Worm (Caenorhabditis elegans) whole organism, L4 larva: ENCODE results near the gene Y27F2A.11.
"Not testable (repeated sequence)": the region's sequence is repeated elsewhere in the genome, so short reads cannot be mapped to it uniquely, and the experiment has no call there.

ENCODE experiments used
- F49E8.2 ChIP-seq: sonication (generic microtip); optimal IDR thresholded peaks from 2 replicates; lab custom pipeline; 2016; ENCODE audit warnings: missing compliant biosample characterization, mild to moderate bottlenecking, missing genetic modification characterization, borderline replicate concordance
- T26A8.4 ChIP-seq: fragments of 200-800 bp; sonication (Bioruptor generic); IDR thresholded peaks from 2 replicates; pipeline ENCODE4 v1.3.6; 2022; ENCODE audit warnings: missing genetic modification characterization, missing compliant biosample characterization
- Y105C5A.15 ChIP-seq: fragments of 200-800 bp; sonication (Bioruptor generic); IDR thresholded peaks from 2 replicates; pipeline ENCODE4 v1.3.6; 2022; ENCODE audit warnings: missing genetic modification characterization, missing compliant biosample characterization
- Y48G9A.11 ChIP-seq: fragments of 200-800 bp; sonication (Bioruptor generic); IDR thresholded peaks from 2 replicates; pipeline ENCODE4 v1.3.6; 2022; ENCODE audit warnings: missing genetic modification reagents, missing genetic modification characterization, missing compliant biosample characterization
- Y5F2A.4 ChIP-seq: fragments of 200-800 bp; sonication (Bioruptor generic); optimal IDR thresholded peaks from 2 replicates; lab custom pipeline; 2018; ENCODE audit warnings: mild to moderate bottlenecking, missing genetic modification characterization, missing compliant biosample characterization
- Y75B8A.6 ChIP-seq: fragments of 200-800 bp; sonication (Bioruptor generic); IDR thresholded peaks from 2 replicates; pipeline ENCODE4 v1.3.6; 2022; ENCODE audit warnings: missing genetic modification reagents, missing genetic modification characterization, missing compliant biosample characterization
- ZK337.2 ChIP-seq: fragments of 200-800 bp; sonication (Bioruptor generic); IDR thresholded peaks from 2 replicates; pipeline ENCODE4 v1.3.6; 2022; ENCODE audit warnings: missing genetic modification reagents, missing genetic modification characterization, missing compliant biosample characterization
- aha-1 ChIP-seq: fragments of 150-350 bp; peaks from one replicate; lab custom pipeline; 2014; ENCODE audit warnings: missing biosample characterization, missing genetic modification characterization
- arid-1 ChIP-seq: fragments of 200-800 bp; sonication (Bioruptor generic); conservative IDR thresholded peaks from 2 replicates; pipeline ENCODE4 v1.3.6; 2022; ENCODE audit warnings: missing genetic modification reagents, missing genetic modification characterization, missing compliant biosample characterization
- egl-27 ChIP-seq: sonication (generic microtip); optimal IDR thresholded peaks from 3 replicates; lab custom pipeline; 2017; ENCODE audit warnings: missing biosample characterization, missing genetic modification reagents, missing genetic modification characterization
- fos-1 ChIP-seq: fragments of 150-350 bp; optimal IDR thresholded peaks from 2 replicates; lab custom pipeline; 2014; ENCODE audit warnings: missing biosample characterization, missing genetic modification characterization
- hif-1 ChIP-seq, 2 experiments: sonication (generic microtip); optimal IDR thresholded peaks; 2 replicates each; lab custom pipeline; 2016 to 2017; ENCODE audit warnings: missing compliant biosample characterization in 2 of 2, missing genetic modification characterization in 2 of 2, missing genetic modification reagents in 2 of 2, missing genotype in 2 of 2, mild to moderate bottlenecking in 1 of 2
- lin-13 ChIP-seq: fragments of 150-350 bp; optimal IDR thresholded peaks from 2 replicates; lab custom pipeline; 2014; ENCODE audit warnings: missing biosample characterization, missing genetic modification reagents, missing genetic modification characterization
- lin-29 ChIP-seq: fragments of 200-800 bp; sonication (Bioruptor generic); IDR thresholded peaks from 2 replicates; pipeline ENCODE4 v1.3.6; 2022; ENCODE audit warnings: missing genetic modification reagents, missing genetic modification characterization, missing compliant biosample characterization
- lir-3 ChIP-seq: sonication (generic microtip); optimal IDR thresholded peaks from 2 replicates; lab custom pipeline; 2016; ENCODE audit warnings: mild to moderate bottlenecking, missing genetic modification characterization, missing compliant biosample characterization
- mes-2 ChIP-seq: sonication (generic microtip); optimal IDR thresholded peaks from 2 replicates; lab custom pipeline; 2016; ENCODE audit warnings: missing genotype, mild to moderate bottlenecking, missing genetic modification characterization, missing compliant biosample characterization; ENCODE audit not compliant: poor library complexity, severe bottlenecking
- nhr-102 ChIP-seq: sonication (generic microtip); optimal IDR thresholded peaks from 2 replicates; lab custom pipeline; 2016; ENCODE audit warnings: mild to moderate bottlenecking, missing genetic modification characterization, moderate library complexity, missing compliant biosample characterization
- nhr-237 ChIP-seq: sonication (generic microtip); optimal IDR thresholded peaks from 2 replicates; lab custom pipeline; 2017; ENCODE audit warnings: missing biosample characterization, missing genetic modification characterization
- nhr-48 ChIP-seq: sonication (generic microtip); optimal IDR thresholded peaks from 2 replicates; lab custom pipeline; 2016; ENCODE audit warnings: mild to moderate bottlenecking, missing genetic modification characterization, missing compliant biosample characterization
- rbr-2 ChIP-seq: sonication (generic microtip); optimal IDR thresholded peaks from 2 replicates; lab custom pipeline; 2016; ENCODE audit warnings: missing genotype, missing genetic modification characterization, missing compliant biosample characterization
- sdz-12 ChIP-seq: fragments of 200-800 bp; sonication (Bioruptor generic); optimal IDR thresholded peaks from 2 replicates; lab custom pipeline; 2018; ENCODE audit warnings: mild to moderate bottlenecking, missing genetic modification characterization, missing compliant biosample characterization
- snpc-1.2 ChIP-seq: fragments of 200-800 bp; sonication (Bioruptor generic); IDR thresholded peaks from 2 replicates; pipeline ENCODE4 v1.3.6; 2022; ENCODE audit warnings: missing genetic modification reagents, missing genetic modification characterization, missing compliant biosample characterization
- unc-39 ChIP-seq: sonication (generic microtip); optimal IDR thresholded peaks from 2 replicates; lab custom pipeline; 2017; ENCODE audit warnings: missing biosample characterization, missing genetic modification characterization
- unc-62 ChIP-seq, 3 experiments: fragments of 150-350 bp in 1 of 3; sonication (generic microtip); optimal IDR thresholded peaks in 2 of 3; peaks in 1 of 3; 1 replicate in 1 of 3; 2 replicates in 2 of 3; lab custom pipeline; 2014 to 2017; ENCODE audit warnings: missing biosample characterization in 3 of 3, missing genetic modification characterization in 3 of 3, missing genetic modification reagents in 3 of 3, missing genotype in 1 of 3

Gene Y27F2A.11

DNA sequence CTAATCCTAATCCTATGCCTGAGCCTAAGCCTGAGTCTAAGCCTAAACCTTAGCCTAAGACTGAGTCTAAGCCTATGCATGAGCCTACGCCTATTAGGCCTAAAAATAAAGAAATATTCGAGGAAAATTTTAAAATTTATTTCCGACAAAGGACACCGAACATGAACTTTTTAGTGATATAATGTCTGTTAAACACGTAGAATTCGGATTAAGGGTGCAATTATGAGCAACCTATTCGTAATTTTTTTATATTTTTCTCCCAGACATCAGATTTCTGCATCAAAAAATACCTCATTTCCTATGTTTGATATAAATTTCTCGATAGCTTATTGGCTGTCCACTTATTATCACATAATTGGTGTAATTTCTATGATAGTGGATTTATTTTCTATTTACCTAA, at the start of gene Y27F2A.11:
TSS of gene Y27F2A.11 (plus strand) at position 301 of the 400 bp plus-strand sequence.
- TF ChIP-seq F49E8.2 (tag; lab: Kevin White, UChicago); nhr-237; nhr-102 (tag; lab: Kevin White, UChicago): not testable (repeated sequence)

DNA sequence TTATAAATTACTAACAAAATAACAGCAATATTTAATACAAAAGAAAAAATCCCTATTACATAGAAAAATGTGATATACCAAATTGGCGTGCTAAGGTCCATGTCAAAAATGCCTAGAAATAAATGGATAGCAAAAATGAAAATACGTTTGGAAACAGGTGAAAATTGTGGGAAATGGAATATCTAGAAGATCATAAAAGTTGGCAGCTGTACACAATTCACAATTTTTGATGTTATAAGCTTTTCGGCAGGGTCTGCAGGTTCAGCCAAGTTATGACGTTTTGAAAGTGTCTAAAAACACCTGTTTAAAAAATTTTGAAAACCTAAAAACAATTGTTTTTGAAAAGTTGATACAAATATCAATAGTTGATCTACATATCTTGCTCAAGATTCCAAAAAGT, 46.3 kb upstream of the Y27F2A.11 start, which contains the start of gene sri-42:
TSS of gene sri-42 (minus strand) at position 101 of the 400 bp plus-strand sequence.
- TF ChIP-seq ZK337.2 (GFP tag; lab: Robert Waterston, UW); Y105C5A.15 (GFP tag; lab: Robert Waterston, UW); Y5F2A.4 (GFP tag; lab: Kevin White, UChicago): not testable (repeated sequence)

DNA sequence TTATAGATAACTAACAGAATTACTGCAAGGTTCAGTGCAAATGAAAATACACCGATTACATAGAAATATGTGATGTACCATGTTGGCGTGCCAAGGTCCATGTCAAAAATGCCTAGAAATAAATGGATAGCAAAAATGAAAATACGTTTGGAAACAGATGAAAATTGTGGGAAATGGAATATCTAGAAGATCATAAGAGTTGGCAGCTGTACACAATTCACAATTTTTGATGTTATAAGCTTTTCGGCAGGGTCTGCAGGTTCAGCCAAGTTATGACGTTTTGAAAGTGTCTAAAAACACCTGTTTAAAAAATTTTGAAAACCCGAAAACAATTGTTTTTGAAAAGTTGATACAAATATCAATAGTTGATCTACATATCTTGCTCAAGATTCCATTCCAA, 44.6 kb upstream of the Y27F2A.11 start, which contains the start of gene sri-43:
TSS of gene sri-43 (minus strand) at position 101 of the 400 bp plus-strand sequence.
- not testable (repeated sequence) for TF ChIP-seq Y48G9A.11 (GFP tag; lab: Robert Waterston, UW); rbr-2 (tag; lab: Kevin White, UChicago); egl-27 (tag; lab: Kevin White, UChicago)

DNA sequence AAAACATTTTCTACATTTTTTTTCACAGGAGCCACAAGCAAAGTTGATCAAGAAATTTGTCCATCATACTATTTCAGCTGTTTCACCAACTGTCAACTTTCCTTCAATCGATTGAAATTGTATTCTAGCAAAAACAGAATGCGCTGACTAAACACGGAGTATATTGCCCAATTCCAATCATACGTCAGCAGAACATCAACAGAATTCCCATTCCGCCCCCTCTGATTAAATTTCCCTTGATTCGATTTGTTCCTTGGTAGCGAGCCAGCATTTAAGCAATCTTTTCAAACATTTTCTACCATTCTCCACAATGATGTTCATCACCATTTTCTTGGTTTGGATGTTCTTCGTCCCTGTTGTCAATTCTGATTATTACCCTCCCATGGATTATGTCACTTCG, 43.3 kb upstream of the Y27F2A.11 start, which contains the start of gene T10D4.15:
TSS of gene T10D4.15 (plus strand) at position 301 of the 400 bp plus-strand sequence.
- TF ChIP-seq snpc-1.2 (GFP tag; lab: Robert Waterston, UW) = no peak
- TF ChIP-seq unc-62 (GFP tag; optimal IDR thresholded peaks at IDR 0.05 in 1 of 2; lab: Kevin White, UChicago) = peak in 1 of 2 experiments; percentile 45
- no peak for TF ChIP-seq unc-62 (tag; optimal IDR thresholded peaks at IDR 0.05; lab: Kevin White, UChicago)

DNA sequence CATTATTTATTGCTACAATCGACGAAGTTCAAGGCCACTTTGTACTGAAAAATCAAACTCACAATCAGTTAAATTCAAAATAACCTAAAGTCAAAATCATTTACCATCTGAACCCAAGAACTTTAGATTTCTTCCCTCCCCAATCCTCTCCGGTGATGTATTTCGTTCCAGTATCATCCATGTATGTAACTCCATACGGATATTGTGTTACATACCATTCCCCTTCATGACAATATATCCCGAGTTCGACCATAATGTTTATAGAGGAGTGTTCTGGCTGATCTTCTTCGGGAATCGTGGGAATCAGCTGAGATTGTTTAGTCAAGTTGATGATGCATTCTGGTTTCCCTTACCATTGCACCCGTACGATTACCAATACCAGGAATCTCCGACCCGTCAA, 40.7 kb upstream of the Y27F2A.11 start:
- TF ChIP-seq unc-62 (GFP tag; optimal IDR thresholded peaks at IDR 0.05 in 1 of 2; lab: Kevin White, UChicago) (peak in 1 of 2 experiments; percentile 92), unc-62 (tag; optimal IDR thresholded peaks at IDR 0.05; lab: Kevin White, UChicago) (no peak), lir-3 (tag; lab: Kevin White, UChicago) (no peak)

DNA sequence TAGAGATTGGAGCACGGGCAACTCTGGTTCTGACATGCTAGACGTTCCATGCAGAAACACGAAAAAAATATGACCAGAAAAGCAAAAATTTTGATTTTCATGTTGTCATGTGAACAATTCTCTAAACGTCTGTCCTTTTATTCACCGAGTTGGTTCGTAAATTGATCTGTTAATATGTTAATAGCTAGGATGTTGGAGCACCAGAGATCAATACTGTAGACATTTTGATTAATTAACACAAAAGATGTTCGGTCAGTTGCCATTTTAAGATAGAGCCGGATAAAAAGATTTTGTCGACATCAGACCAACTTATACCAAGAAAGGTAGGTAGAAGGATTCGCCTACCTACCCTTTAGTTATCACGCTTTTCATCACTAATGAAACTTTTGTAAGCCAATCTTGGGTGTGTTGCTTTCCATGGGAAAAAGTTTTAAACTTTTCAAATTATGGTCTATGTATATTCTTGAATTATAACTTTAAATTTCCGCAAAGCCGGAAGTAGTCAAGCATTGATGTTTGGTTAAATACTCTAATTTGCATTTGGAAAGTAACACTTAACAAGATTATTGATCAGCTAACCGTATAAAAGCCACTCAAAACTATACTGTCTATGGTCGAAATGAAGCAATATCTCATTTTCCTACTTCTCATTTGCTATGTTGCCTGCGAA, 39.5 kb upstream of the Y27F2A.11 start, which contains the start of the genes T10D4.11 and T10D4.1:
TSS of gene T10D4.11 (minus strand) at position 101 of the 670 bp plus-strand sequence.
TSS of gene T10D4.1 (plus strand) at position 620 of the 670 bp plus-strand sequence.
- TF ChIP-seq aha-1 (tag; lab: Kevin White, UChicago) (peak; percentile 3), lin-13 (GFP tag; lab: Kevin White, UChicago) (no peak), fos-1 (no peak), mes-2 (tag; lab: Kevin White, UChicago) (no peak), lin-29 (no peak)
- TF ChIP-seq, all 104 proteins: peak for 1

DNA sequence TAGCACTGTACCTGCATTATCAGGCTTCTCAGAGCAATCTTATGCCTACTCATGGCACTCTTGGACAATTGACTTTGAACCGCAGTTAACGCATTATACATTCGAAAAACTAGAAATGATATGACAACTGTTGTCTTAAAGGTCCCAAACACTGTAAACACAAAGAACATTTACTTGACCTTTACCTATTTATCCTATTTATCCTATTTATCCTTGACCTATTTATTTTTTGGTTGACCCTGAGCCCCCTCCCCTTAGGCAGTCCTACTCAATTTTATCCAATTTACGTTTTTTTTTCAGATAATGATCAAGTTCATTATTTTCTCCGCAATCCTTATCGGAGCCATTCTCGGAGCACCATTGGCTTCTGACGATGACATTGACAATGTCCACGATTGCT, 37.5 kb upstream of the Y27F2A.11 start, which contains the start of the genes T10D4.14 and T10D4.19:
TSS of gene T10D4.14 (minus strand) at position 101 of the 400 bp plus-strand sequence.
TSS of gene T10D4.19 (plus strand) at position 304 of the 400 bp plus-strand sequence.
- no peak for TF ChIP-seq unc-62 (GFP tag; optimal IDR thresholded peaks at IDR 0.05 in 1 of 2; lab: Kevin White, UChicago)
- no peak for TF ChIP-seq unc-62 (tag; optimal IDR thresholded peaks at IDR 0.05; lab: Kevin White, UChicago)
- no peak for TF ChIP-seq sdz-12 (GFP tag; lab: Kevin White, UChicago)
- TF ChIP-seq T26A8.4 (GFP tag; lab: Robert Waterston, UW) = no peak
- no peak for TF ChIP-seq hif-1 (tag; optimal IDR thresholded peaks at IDR 0.05; lab: Kevin White, UChicago)
- no peak for TF ChIP-seq nhr-48 (tag; lab: Kevin White, UChicago)
- TF ChIP-seq Y75B8A.6 = no peak
- TF ChIP-seq arid-1 (GFP tag; lab: Robert Waterston, UW) = no peak
- no peak for TF ChIP-seq unc-39
